Fruit fly (Drosophila melanogaster) whole organism, adult: ENCODE data around the gene cysu.

Experiments
- CG11617 ChIP-seq: fragments of 200-800 bp; sonication (Bioruptor generic); optimal IDR thresholded peaks from 2 replicates; lab custom pipeline; 2017; ENCODE audit warnings: mild to moderate bottlenecking, missing biosample characterization, missing genetic modification reagents, missing genetic modification characterization
- CG12768 ChIP-seq: fragments of 200-800 bp; sonication (Bioruptor generic); optimal IDR thresholded peaks from 2 replicates; lab custom pipeline; 2017; ENCODE audit warnings: missing biosample characterization, missing genetic modification characterization, mild to moderate bottlenecking, moderate library complexity, missing genetic modification reagents
- CG33017 ChIP-seq: fragments of 200-800 bp; sonication (Bioruptor generic); optimal IDR thresholded peaks from 2 replicates; lab custom pipeline; 2018; ENCODE audit warnings: missing biosample characterization, mild to moderate bottlenecking, missing genetic modification characterization, moderate library complexity
- CG7101 ChIP-seq: fragments of 200-800 bp; sonication (Bioruptor generic); optimal IDR thresholded peaks from 2 replicates; lab custom pipeline; 2018; ENCODE audit warnings: missing biosample characterization, mild to moderate bottlenecking, missing genetic modification characterization, moderate library complexity
- Crg-1 ChIP-seq: fragments of 200-800 bp; sonication (Bioruptor generic); optimal IDR thresholded peaks from 2 replicates; lab custom pipeline; 2016; ENCODE audit warnings: missing biosample characterization, missing genetic modification characterization
- bab1 ChIP-seq: fragments of 200-800 bp; sonication (Bioruptor generic); optimal IDR thresholded peaks from 3 replicates; lab custom pipeline; 2019; ENCODE audit warnings: missing biosample characterization, mild to moderate bottlenecking, missing genetic modification characterization, moderate library complexity

DNA sequence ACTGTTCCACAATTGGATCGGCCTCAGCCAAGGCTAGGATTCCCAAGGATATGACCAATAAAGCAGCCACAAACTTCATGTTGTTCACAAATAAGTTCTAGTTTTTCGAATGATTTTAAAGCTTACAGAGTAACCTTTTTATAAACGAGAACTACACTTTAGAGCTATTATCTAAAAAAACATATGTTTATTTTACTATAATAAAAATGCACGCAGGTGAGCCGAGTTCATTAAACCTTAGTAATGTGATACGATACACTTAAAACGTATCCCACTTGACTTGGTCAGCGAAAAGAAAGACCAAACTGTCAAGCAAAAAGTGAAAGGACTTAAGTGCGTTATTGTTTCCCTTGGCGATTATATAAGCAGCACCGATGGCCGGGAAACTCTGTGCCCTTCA, 8.8 kb downstream of the cysu start, which contains the start of gene CG44090:
- TF ChIP-seq CG33017 (tag; lab: Kevin White, UChicago) (no peak), bab1 (GFP tag; lab: Kevin White, UChicago) (no peak), CG7101 (tag; lab: Kevin White, UChicago) (no peak), CG11617 (GFP tag; lab: Kevin White, UChicago) (no peak), CG12768 (GFP tag; lab: Kevin White, UChicago) (no peak), Crg-1 (GFP tag; lab: Kevin White, UChicago) (no peak)
